Worm (Caenorhabditis elegans) whole organism, mixed stage, embryonic: ENCODE data around the gene trpa-1.

Source experiments
- M03D4.4 ChIP-seq: sonication (generic microtip); optimal IDR thresholded peaks from 2 replicates; lab custom pipeline; 2017; ENCODE audit warnings: mild to moderate bottlenecking, missing genetic modification characterization, missing compliant biosample characterization
- ces-1 ChIP-seq: fragments of 150-350 bp; optimal IDR thresholded peaks from 2 replicates; lab custom pipeline; 2014; ENCODE audit warnings: missing biosample characterization, missing genetic modification reagents, missing genetic modification characterization
- elt-1 ChIP-seq: sonication (generic microtip); optimal IDR thresholded peaks from 2 replicates; lab custom pipeline; 2017; ENCODE audit warnings: missing genetic modification characterization, mild to moderate bottlenecking, missing compliant biosample characterization, antibody characterized with exemption, moderate library complexity, borderline replicate concordance; ENCODE audit not compliant: insufficient read depth
- lin-13 ChIP-seq: fragments of 150-350 bp; optimal IDR thresholded peaks from 2 replicates; lab custom pipeline; 2014; ENCODE audit warnings: missing biosample characterization, missing genetic modification characterization
- mab-5 ChIP-seq: fragments of 150-350 bp; optimal IDR thresholded peaks from 2 replicates; lab custom pipeline; 2014; ENCODE audit warnings: missing biosample characterization, missing genetic modification characterization
- nhr-12 ChIP-seq: fragments of 150-350 bp; optimal IDR thresholded peaks from 2 replicates; lab custom pipeline; 2014; ENCODE audit warnings: missing biosample characterization, missing genetic modification characterization
- nhr-237 ChIP-seq: fragments of 150-350 bp; optimal IDR thresholded peaks from 2 replicates; lab custom pipeline; 2014; ENCODE audit warnings: missing biosample characterization, missing genetic modification characterization
- pha-4 ChIP-seq: fragments of 150-350 bp; optimal IDR thresholded peaks from 2 replicates; lab custom pipeline; 2018; ENCODE audit warnings: missing biosample characterization, missing genetic modification reagents, missing genetic modification characterization
- snpc-4 ChIP-seq: fragments of 150-350 bp; optimal IDR thresholded peaks from 2 replicates; lab custom pipeline; 2014; ENCODE audit warnings: missing biosample characterization, missing genetic modification characterization

ce11 chrIV:11855424-11855823 is 8.9 kb upstream of the trpa-1 start:
- TF ChIP-seq elt-1 (no peak), pha-4 (no peak), nhr-12 (tag; lab: Kevin White, UChicago) (no peak), M03D4.4 (no peak), lin-13 (tag; lab: Kevin White, UChicago) (no peak), nhr-237 (tag; lab: Kevin White, UChicago) (no peak), mab-5 (tag; lab: Kevin White, UChicago) (no peak), ces-1 (GFP tag; lab: Kevin White, UChicago) (no peak), snpc-4 (tag; lab: Kevin White, UChicago) (no peak)
